Worm (Caenorhabditis elegans) whole organism, young adult: ENCODE data around the gene npr-24.

ENCODE experiments used
- B0261.1 ChIP-seq: sonication (generic microtip); optimal IDR thresholded peaks from 2 replicates; lab custom pipeline; 2016; ENCODE audit warnings: mild to moderate bottlenecking, missing genetic modification characterization, moderate library complexity, missing compliant biosample characterization
- C06A6.2 ChIP-seq: fragments of 200-800 bp; sonication (Bioruptor generic); conservative IDR thresholded peaks from 2 replicates; pipeline ENCODE4 v1.3.6; 2022; ENCODE audit warnings: missing genetic modification characterization, missing compliant biosample characterization
- F49E8.2 ChIP-seq: sonication (generic microtip); optimal IDR thresholded peaks from 3 replicates; lab custom pipeline; 2017; ENCODE audit warnings: missing genetic modification characterization, mild to moderate bottlenecking, missing compliant biosample characterization, antibody characterized with exemption, moderate library complexity; ENCODE audit not compliant: insufficient read depth
- ekl-4 ChIP-seq: fragments of 200-800 bp; sonication (Bioruptor generic); IDR thresholded peaks from 2 replicates; pipeline ENCODE4 v1.3.6; 2022; ENCODE audit warnings: missing genetic modification reagents, missing genetic modification characterization, missing compliant biosample characterization
- lir-1 ChIP-seq: fragments of 200-800 bp; sonication (Bioruptor generic); conservative IDR thresholded peaks from 2 replicates; pipeline ENCODE4 v1.3.6; 2022; ENCODE audit warnings: missing genetic modification reagents, missing genetic modification characterization, missing compliant biosample characterization
- pha-4 ChIP-seq: fragments of 150-350 bp; sonication (generic microtip); optimal IDR thresholded peaks from 2 replicates; lab custom pipeline; 2014; ENCODE audit warnings: missing biosample characterization, missing genetic modification reagents, missing genetic modification characterization
- snpc-1.3 ChIP-seq: sonication (generic microtip); optimal IDR thresholded peaks from 2 replicates; lab custom pipeline; 2017; ENCODE audit warnings: missing genetic modification characterization, mild to moderate bottlenecking, missing compliant biosample characterization, antibody characterized with exemption, moderate library complexity, missing genotype, missing genetic modification reagents; ENCODE audit not compliant: insufficient read depth
- xnd-1 ChIP-seq: sonication (generic microtip); optimal IDR thresholded peaks from 2 replicates; lab custom pipeline; 2016; ENCODE audit warnings: missing genotype, missing genetic modification reagents, missing genetic modification characterization, missing compliant biosample characterization
- zim-3 ChIP-seq: sonication (generic microtip); optimal IDR thresholded peaks from 2 replicates; lab custom pipeline; 2017; ENCODE audit warnings: mild to moderate bottlenecking, missing genetic modification characterization, moderate library complexity, missing compliant biosample characterization

DNA sequence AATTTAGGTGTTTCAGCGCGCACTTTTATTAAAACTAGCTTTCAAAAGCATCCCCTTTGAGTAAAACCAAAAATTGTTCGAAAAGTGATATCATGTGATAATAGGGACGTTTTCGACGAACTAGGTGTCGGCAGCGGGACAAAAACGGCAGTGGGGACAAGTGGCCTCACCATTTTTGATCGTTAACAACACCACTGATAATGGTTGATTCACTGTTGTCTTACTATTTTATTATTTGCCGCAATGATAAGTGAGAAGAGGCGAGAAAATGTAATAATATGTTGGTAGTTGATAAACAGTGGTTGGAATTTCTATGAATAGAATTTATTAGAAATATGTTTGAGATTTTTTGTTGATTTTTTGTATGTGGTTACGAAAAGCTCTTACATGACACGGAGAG lies 10.7 kb downstream of the npr-24 start:
- TF ChIP-seq C06A6.2 (GFP tag; lab: Robert Waterston, UW) (no peak), zim-3 (tag; lab: Kevin White, UChicago) (no peak), xnd-1 (no peak), pha-4 (tag; lab: Kevin White, UChicago) (no peak), ekl-4 (GFP tag; lab: Robert Waterston, UW) (no peak), lir-1 (GFP tag; lab: Robert Waterston, UW) (no peak), B0261.1 (tag; lab: Kevin White, UChicago) (no peak), F49E8.2 (tag; lab: Kevin White, UChicago) (no peak), snpc-1.3 (tag; lab: Kevin White, UChicago) (no peak)
